Fruit fly (Drosophila melanogaster) whole organism, embryonic: ENCODE data around the gene Rab3-GEF.

Experiments
- Aef1 ChIP-seq: fragments of 200-800 bp; sonication (Bioruptor generic); IDR thresholded peaks from 3 replicates; pipeline ENCODE4 v1.3.6; 2022; ENCODE audit warnings: missing biosample characterization, missing genetic modification characterization
- Antp ChIP-seq: fragments of 200-800 bp; sonication (Bioruptor generic); optimal IDR thresholded peaks from 3 replicates; lab custom pipeline; 2016; ENCODE audit warnings: missing biosample characterization, missing genetic modification characterization
- B-H2 ChIP-seq: fragments of 200-800 bp; sonication (Bioruptor generic); optimal IDR thresholded peaks from 2 replicates; lab custom pipeline; 2018; ENCODE audit warnings: missing biosample characterization, mild to moderate bottlenecking, missing genetic modification characterization
- BEAF-32 ChIP-seq: fragments of 200-800 bp; sonication (Bioruptor generic); optimal IDR thresholded peaks from 3 replicates; lab custom pipeline; 2017; ENCODE audit warnings: missing biosample characterization, missing genetic modification characterization, mild to moderate bottlenecking, moderate library complexity, missing genetic modification reagents
- CG11085 ChIP-seq: fragments of 200-800 bp; sonication (Bioruptor generic); IDR thresholded peaks from 2 replicates; pipeline ENCODE4 v1.3.6; 2022; ENCODE audit warnings: missing biosample characterization, missing genetic modification characterization
- CG12659 ChIP-seq: fragments of 200-800 bp; sonication (Bioruptor generic); optimal IDR thresholded peaks from 3 replicates; lab custom pipeline; 2017; ENCODE audit warnings: mild to moderate bottlenecking, missing biosample characterization, missing genetic modification reagents, missing genetic modification characterization
- CG13624 ChIP-seq: fragments of 200-800 bp; sonication (Bioruptor generic); optimal IDR thresholded peaks from 2 replicates; lab custom pipeline; 2016; ENCODE audit warnings: missing biosample characterization, missing genetic modification characterization
- CG14965 ChIP-seq: fragments of 200-800 bp; sonication (Bioruptor generic); optimal IDR thresholded peaks from 2 replicates; lab custom pipeline; 2016; ENCODE audit warnings: missing biosample characterization, missing genetic modification characterization, borderline replicate concordance
- CG15514 ChIP-seq: fragments of 200-800 bp; sonication (Bioruptor generic); optimal IDR thresholded peaks from 3 replicates; lab custom pipeline; 2017; ENCODE audit warnings: missing biosample characterization, missing genetic modification characterization, mild to moderate bottlenecking, moderate library complexity, missing genetic modification reagents
- CG15696 ChIP-seq: fragments of 200-800 bp; sonication (Bioruptor generic); optimal IDR thresholded peaks from 2 replicates; lab custom pipeline; 2019; ENCODE audit warnings: missing biosample characterization, mild to moderate bottlenecking, missing genetic modification characterization, moderate library complexity
- CG1647 ChIP-seq: fragments of 200-800 bp; sonication (Bioruptor generic); optimal IDR thresholded peaks from 3 replicates; lab custom pipeline; 2016; ENCODE audit warnings: missing biosample characterization, missing genetic modification characterization
- CG16779 ChIP-seq: fragments of 200-800 bp; sonication (Bioruptor generic); IDR thresholded peaks from 2 replicates; pipeline ENCODE4 v1.3.6; 2022; ENCODE audit warnings: missing biosample characterization, missing genetic modification characterization
- CG17802 ChIP-seq: fragments of 200-800 bp; sonication (Bioruptor generic); optimal IDR thresholded peaks from 2 replicates; lab custom pipeline; 2018; ENCODE audit warnings: missing biosample characterization, mild to moderate bottlenecking, missing genetic modification characterization, moderate library complexity
- CG18619 ChIP-seq: fragments of 200-800 bp; sonication (Bioruptor generic); optimal IDR thresholded peaks from 3 replicates; lab custom pipeline; 2017; ENCODE audit warnings: missing biosample characterization, mild to moderate bottlenecking, missing genetic modification characterization
- CG2116 ChIP-seq: fragments of 200-800 bp; sonication (Bioruptor generic); optimal IDR thresholded peaks from 3 replicates; lab custom pipeline; 2018; ENCODE audit warnings: missing biosample characterization, mild to moderate bottlenecking, missing genetic modification characterization
- CG3847 ChIP-seq: fragments of 200-800 bp; sonication (Bioruptor generic); IDR thresholded peaks from 2 replicates; pipeline ENCODE4 v1.3.6; 2022; ENCODE audit warnings: missing biosample characterization, missing genetic modification characterization
- CG42726 ChIP-seq: fragments of 200-800 bp; sonication (Bioruptor generic); IDR thresholded peaks from 2 replicates; pipeline ENCODE4 v1.3.6; 2022; ENCODE audit warnings: missing biosample characterization, missing genetic modification characterization; ENCODE audit not compliant: partially characterized antibody
- CG8765 ChIP-seq: fragments of 200-800 bp; sonication (Bioruptor generic); IDR thresholded peaks from 2 replicates; pipeline ENCODE4 v1.3.6; 2022; ENCODE audit warnings: missing biosample characterization, missing genetic modification characterization
- CHES-1-like ChIP-seq: fragments of 200-800 bp; sonication (Bioruptor generic); optimal IDR thresholded peaks from 2 replicates; lab custom pipeline; 2016; ENCODE audit warnings: missing biosample characterization, missing genetic modification characterization
- CTCF ChIP-seq: fragments of 200-800 bp; sonication (Bioruptor generic); optimal IDR thresholded peaks from 2 replicates; lab custom pipeline; 2017; ENCODE audit warnings: missing biosample characterization, mild to moderate bottlenecking, missing genetic modification characterization, moderate library complexity
- Dref ChIP-seq: fragments of 200-800 bp; sonication (Bioruptor generic); IDR thresholded peaks from 2 replicates; pipeline ENCODE4 v1.3.6; 2022; ENCODE audit warnings: missing biosample characterization, missing genetic modification characterization
- HLH54F ChIP-seq: fragments of 200-800 bp; sonication (Bioruptor generic); optimal IDR thresholded peaks from 3 replicates; lab custom pipeline; 2016; ENCODE audit warnings: missing biosample characterization, missing genetic modification characterization
- Lhr ChIP-seq: fragments of 200-800 bp; sonication (Bioruptor generic); optimal IDR thresholded peaks from 3 replicates; lab custom pipeline; 2017; ENCODE audit warnings: mild to moderate bottlenecking, missing biosample characterization, missing genetic modification reagents, missing genetic modification characterization
- MBD-R2 ChIP-seq: fragments of 200-800 bp; sonication (Bioruptor generic); IDR thresholded peaks from 2 replicates; pipeline ENCODE4 v1.3.6; 2022; ENCODE audit warnings: missing biosample characterization, missing genetic modification characterization
- Mes4 ChIP-seq: fragments of 200-800 bp; sonication (Bioruptor generic); optimal IDR thresholded peaks from 2 replicates; lab custom pipeline; 2016; ENCODE audit warnings: missing biosample characterization, missing genetic modification characterization
- Rfx ChIP-seq: fragments of 200-800 bp; sonication (Bioruptor generic); IDR thresholded peaks from 2 replicates; pipeline ENCODE4 v1.3.6; 2022; ENCODE audit warnings: missing biosample characterization, missing genetic modification characterization
- Ssrp ChIP-seq: fragments of 200-800 bp; sonication (Bioruptor generic); optimal IDR thresholded peaks from 2 replicates; lab custom pipeline; 2018; ENCODE audit warnings: missing biosample characterization, mild to moderate bottlenecking, missing genetic modification characterization, moderate library complexity
- Trl ChIP-seq, 3 experiments: fragments of >200 bp in 2 of 3; fragments of 200-800 bp in 1 of 3; sonication (Bioruptor generic) in 1 of 3; optimal IDR thresholded peaks; 2 replicates in 1 of 3; 3 replicates in 2 of 3; lab custom pipeline; 2016 to 2017; ENCODE audit warnings: missing biosample characterization in 1 of 3, missing genetic modification characterization in 1 of 3
- amos ChIP-seq: fragments of 200-800 bp; sonication (Bioruptor generic); IDR thresholded peaks from 2 replicates; pipeline ENCODE4 v1.3.6; 2022; ENCODE audit warnings: missing biosample characterization, missing genetic modification characterization; ENCODE audit not compliant: partially characterized antibody
- ase ChIP-seq: fragments of 200-800 bp; sonication (Bioruptor generic); IDR thresholded peaks from 3 replicates; pipeline ENCODE4 v1.3.6; 2022; ENCODE audit warnings: missing biosample characterization, missing genetic modification characterization
- bbx ChIP-seq: fragments of 200-800 bp; sonication (Bioruptor generic); IDR thresholded peaks from 2 replicates; pipeline ENCODE4 v1.3.6; 2022; ENCODE audit warnings: missing biosample characterization, missing genetic modification characterization; ENCODE audit not compliant: partially characterized antibody
- caup ChIP-seq: fragments of 200-800 bp; sonication (Bioruptor generic); optimal IDR thresholded peaks from 3 replicates; lab custom pipeline; 2017; ENCODE audit warnings: missing biosample characterization, mild to moderate bottlenecking, missing genetic modification characterization, moderate library complexity; ENCODE audit not compliant: severe bottlenecking
- ci ChIP-seq: fragments of 200-800 bp; sonication (Bioruptor generic); IDR thresholded peaks from 3 replicates; pipeline ENCODE4 v1.3.6; 2022; ENCODE audit warnings: missing biosample characterization, missing genetic modification characterization
- dmrt99B ChIP-seq: fragments of 200-800 bp; sonication (Bioruptor generic); optimal IDR thresholded peaks from 2 replicates; lab custom pipeline; 2018; ENCODE audit warnings: missing biosample characterization, mild to moderate bottlenecking, missing genetic modification characterization, moderate library complexity
- dpn ChIP-seq, 2 experiments: fragments of 200-800 bp; sonication (Bioruptor generic); optimal IDR thresholded peaks; 3 replicates each; lab custom pipeline; 2016; ENCODE audit warnings: missing biosample characterization in 2 of 2, missing genetic modification characterization in 2 of 2
- gfzf ChIP-seq: fragments of 200-800 bp; sonication (Bioruptor generic); optimal IDR thresholded peaks from 2 replicates; lab custom pipeline; 2016; ENCODE audit warnings: missing biosample characterization, mild to moderate bottlenecking, missing genetic modification characterization, moderate library complexity
- inv ChIP-seq: fragments of 200-800 bp; sonication (Bioruptor generic); IDR thresholded peaks from 2 replicates; pipeline ENCODE4 v1.3.6; 2022; ENCODE audit warnings: missing biosample characterization, missing genetic modification characterization; ENCODE audit not compliant: partially characterized antibody
- ken ChIP-seq: fragments of 200-800 bp; sonication (Bioruptor generic); IDR thresholded peaks from 3 replicates; pipeline ENCODE4 v1.3.6; 2022; ENCODE audit warnings: missing biosample characterization, missing genetic modification characterization
- lilli ChIP-seq: fragments of 200-800 bp; sonication (Bioruptor generic); optimal IDR thresholded peaks from 3 replicates; lab custom pipeline; 2016; ENCODE audit warnings: missing biosample characterization, missing genetic modification characterization
- mld ChIP-seq: fragments of 200-800 bp; sonication (Bioruptor generic); IDR thresholded peaks from 3 replicates; pipeline ENCODE4 v1.3.6; 2022; ENCODE audit warnings: missing biosample characterization, missing genetic modification characterization; ENCODE audit not compliant: partially characterized antibody
- p53 ChIP-seq: fragments of 200-800 bp; sonication (Bioruptor generic); optimal IDR thresholded peaks from 2 replicates; lab custom pipeline; 2016; ENCODE audit warnings: missing biosample characterization, missing genetic modification characterization
- phol ChIP-seq: fragments of 200-800 bp; sonication (Bioruptor generic); optimal IDR thresholded peaks from 3 replicates; lab custom pipeline; 2018; ENCODE audit warnings: missing biosample characterization, mild to moderate bottlenecking, missing genetic modification characterization, moderate library complexity
- shn ChIP-seq: fragments of 200-800 bp; sonication (Bioruptor generic); optimal IDR thresholded peaks from 3 replicates; lab custom pipeline; 2016; ENCODE audit warnings: missing biosample characterization, missing genetic modification characterization
- sisA ChIP-seq: fragments of 200-800 bp; sonication (Bioruptor generic); IDR thresholded peaks from 2 replicates; pipeline ENCODE4 v1.3.6; 2022; ENCODE audit warnings: missing biosample characterization, missing genetic modification characterization
- slbo ChIP-seq: fragments of 200-800 bp; sonication (Bioruptor generic); IDR thresholded peaks from 2 replicates; pipeline ENCODE4 v1.3.6; 2022; ENCODE audit warnings: missing biosample characterization, missing genetic modification characterization
- stwl ChIP-seq: fragments of 200-800 bp; sonication (Bioruptor generic); optimal IDR thresholded peaks from 3 replicates; lab custom pipeline; 2018; ENCODE audit warnings: missing biosample characterization, mild to moderate bottlenecking, missing genetic modification characterization, moderate library complexity
- vvl ChIP-seq: fragments of 200-800 bp; sonication (Bioruptor generic); IDR thresholded peaks from 2 replicates; pipeline ENCODE4 v1.3.6; 2022; ENCODE audit warnings: missing biosample characterization, missing genetic modification characterization
- zfh1 ChIP-seq: fragments of 200-800 bp; sonication (Bioruptor generic); IDR thresholded peaks from 3 replicates; pipeline ENCODE4 v1.3.6; 2022; ENCODE audit warnings: missing biosample characterization, missing genetic modification characterization

Rab3-GEF gene

dm6 chrX:15063404-15064062, 25.9 kb upstream of the Rab3-GEF start, which contains the start of the genes hiw and ND-B18:
TSS of gene hiw (minus strand) at chrX:15063429.
TSS of gene ND-B18 (plus strand) at chrX:15063733.
- no peak for TF ChIP-seq CG18619 (GFP tag; lab: Kevin White, UChicago)
- peak; percentile 28; the same call in 1 of the 2 replicates for TF ChIP-seq Dref (GFP tag; lab: Robert Waterston, UW)
- TF ChIP-seq CG15696 (tag; lab: Kevin White, UChicago): no peak
- no peak for TF ChIP-seq CG8765 (GFP tag; lab: Robert Waterston, UW)
- peak; percentile 69 for TF ChIP-seq Aef1 (GFP tag; lab: Robert Waterston, UW)
- 0 out of 2 replicates have a peak, but pooled peaks have one; percentile 12 for TF ChIP-seq vvl (GFP tag; lab: Robert Waterston, UW)
- peak; percentile 33 for TF ChIP-seq Mes4 (GFP tag; lab: Kevin White, UChicago)
- peak; percentile 43 for TF ChIP-seq B-H2 (GFP tag; lab: Kevin White, UChicago)
- TF ChIP-seq Lhr (GFP tag; lab: Kevin White, UChicago): peak; percentile 9
- peak; percentile 79 for TF ChIP-seq CG3847
- peak; percentile 37 for TF ChIP-seq phol (tag; lab: Kevin White, UChicago)
- no peak for TF ChIP-seq CG14965 (GFP tag; lab: Kevin White, UChicago)
- peak; percentile 71 for TF ChIP-seq CG12659
- no peak for TF ChIP-seq sisA
- TF ChIP-seq CG2116 (GFP tag; lab: Kevin White, UChicago): peak; percentile 47
- TF ChIP-seq bbx: 0 out of 2 replicates have a peak, but pooled peaks have one; percentile 12
- TF ChIP-seq CG15514 (GFP tag; lab: Kevin White, UChicago): peak; percentile 56
- TF ChIP-seq inv: peak; percentile 24; the same call in 1 of the 2 replicates
- peak; percentile 26 to 29 for TF ChIP-seq dpn (GFP tag; optimal IDR thresholded peaks at IDR 0.05; lab: Kevin White, UChicago)
- no peak for TF ChIP-seq Ssrp (tag; lab: Kevin White, UChicago)
- no peak for TF ChIP-seq CG42726 (GFP tag; lab: Robert Waterston, UW)
- TF ChIP-seq Trl (optimal IDR thresholded peaks at IDR 0.05; lab: Kevin White, UChicago): peak; percentile 7 to 22
- TF ChIP-seq Trl (GFP tag; optimal IDR thresholded peaks at IDR 0.05; lab: Kevin White, UChicago): peak; percentile 27
- peak; percentile 40 for TF ChIP-seq gfzf (GFP tag; lab: Kevin White, UChicago)
- no peak; the same call in 1 of the 2 replicates for TF ChIP-seq slbo (GFP tag; lab: Robert Waterston, UW)
- TF ChIP-seq CG1647 (GFP tag; lab: Kevin White, UChicago): peak; percentile 38
- TF ChIP-seq stwl: peak; percentile 72
- TF ChIP-seq CG17802 (tag; lab: Kevin White, UChicago): no peak
- peak; percentile 10 for TF ChIP-seq Antp
- no peak for TF ChIP-seq dmrt99B (tag; lab: Kevin White, UChicago)
- TF ChIP-seq amos: peak; percentile 38; the same call in 1 of the 2 replicates
- TF ChIP-seq CG11085 (GFP tag; lab: Robert Waterston, UW): 0 out of 2 replicates have a peak, but pooled peaks have one; percentile 10
- no peak for TF ChIP-seq CG16779 (GFP tag; lab: Robert Waterston, UW)
- TF ChIP-seq ase: no peak
- TF ChIP-seq MBD-R2 (GFP tag; lab: Robert Waterston, UW): peak; percentile 91
- TF ChIP-seq zfh1 (GFP tag; lab: Robert Waterston, UW): 0 out of 3 replicates have a peak, but pooled peaks have one; percentile 34
- TF ChIP-seq BEAF-32: peak; percentile 36
- TF ChIP-seq ci (GFP tag; lab: Robert Waterston, UW): 0 out of 3 replicates have a peak, but pooled peaks have one; percentile 47
- 0 out of 3 replicates have a peak, but pooled peaks have one; percentile 15 for TF ChIP-seq ken (GFP tag; lab: Robert Waterston, UW)
- no peak for TF ChIP-seq mld (GFP tag; lab: Robert Waterston, UW)
- peak; percentile 37 for TF ChIP-seq lilli (GFP tag; lab: Kevin White, UChicago)
- TF ChIP-seq shn: peak; percentile 4
- TF ChIP-seq CHES-1-like (GFP tag; lab: Kevin White, UChicago): peak; percentile 30
- TF ChIP-seq caup (GFP tag; lab: Kevin White, UChicago): peak; percentile 43
- TF ChIP-seq HLH54F (GFP tag; lab: Kevin White, UChicago): peak; percentile 17
- TF ChIP-seq Rfx (GFP tag; lab: Robert Waterston, UW): peak; percentile 56
- TF ChIP-seq CTCF (GFP tag; lab: Kevin White, UChicago): peak; percentile 49
- peak; percentile 13 for TF ChIP-seq p53
- peak; percentile 29 for TF ChIP-seq CG13624
